Worm (Caenorhabditis elegans): ENCODE data around the gene puf-3.

Gene puf-3

ce11 chrIV:13512112-13512569 is at the start of gene puf-3:
puf-3 (minus strand) TSS chrIV:13512162.
- TF ChIP-seq fos-1 (tag; optimal IDR thresholded peaks at IDR 0.05), result no peak
- TF ChIP-seq elt-3 (tag; optimal IDR thresholded peaks at IDR 0.05), result no peak
- TF ChIP-seq nhr-25 (tag; optimal IDR thresholded peaks at IDR 0.05), result no peak
- no peak for TF ChIP-seq egl-27 (tag; optimal IDR thresholded peaks at IDR 0.05)
- TF ChIP-seq peb-1 (tag; optimal IDR thresholded peaks at IDR 0.05), result no peak
- no peak for TF ChIP-seq C34F6.9 (tag; optimal IDR thresholded peaks at IDR 0.05)
- TF ChIP-seq ztf-1 (GFP tag; conservative IDR thresholded peaks at IDR 0.05), result no peak
- no peak for TF ChIP-seq lsy-2 (tag; optimal IDR thresholded peaks at IDR 0.05)
- TF ChIP-seq sma-9 (GFP tag; optimal IDR thresholded peaks at IDR 0.05), result no peak
- TF ChIP-seq sma-9 (tag; optimal IDR thresholded peaks at IDR 0.05), result no peak
- no peak for TF ChIP-seq skn-1 (tag; optimal IDR thresholded peaks at IDR 0.05)
- no peak for TF ChIP-seq aly-2 (tag; optimal IDR thresholded peaks at IDR 0.05)
- TF ChIP-seq ceh-16 (tag; optimal IDR thresholded peaks at IDR 0.05), result no peak
- TF ChIP-seq dmd-4 (tag; optimal IDR thresholded peaks at IDR 0.05), result no peak
- no peak for TF ChIP-seq ZK546.5 (tag; optimal IDR thresholded peaks at IDR 0.05)
- no peak for TF ChIP-seq nhr-10 (tag; optimal IDR thresholded peaks at IDR 0.05)

ce11 chrIV:13561629-13562028 is 49.7 kb upstream of the puf-3 start, which contains the start of the genes Y45F10B.13 and qui-1:
Y45F10B.13 (minus strand) TSS chrIV:13561729.
qui-1 (plus strand) TSS chrIV:13561861.
- TF ChIP-seq elt-3 (tag; optimal IDR thresholded peaks at IDR 0.05), result no peak
- peak; percentile 42 for TF ChIP-seq nhr-129 (tag; optimal IDR thresholded peaks at IDR 0.05)
- no peak for TF ChIP-seq unc-55 (GFP tag; optimal IDR thresholded peaks at IDR 0.05)
- TF ChIP-seq unc-62 (GFP tag; optimal IDR thresholded peaks at IDR 0.05), result no peak

- TF ChIP-seq mab-5 (tag; optimal IDR thresholded peaks at IDR 0.05), result no peak
- TF ChIP-seq C34F6.9 (tag; optimal IDR thresholded peaks at IDR 0.05), result no peak
- no peak for TF ChIP-seq Y55F3AM.14 (GFP tag; optimal IDR thresholded peaks at IDR 0.05)
- no peak for TF ChIP-seq blmp-1 (tag; optimal IDR thresholded peaks at IDR 0.05; ENCODE audit: insufficient read depth)
- no peak for TF ChIP-seq aly-2 (tag; optimal IDR thresholded peaks at IDR 0.05)
- no peak for TF ChIP-seq nhr-23 (tag; optimal IDR thresholded peaks at IDR 0.05)
- no peak for TF ChIP-seq lsy-2 (tag; optimal IDR thresholded peaks at IDR 0.05)
Measured at ce11 chrIV:13559020-13559419, 47.1 kb upstream of the puf-3 start.

ce11 chrIV:13557393-13557792 is 45.4 kb upstream of the puf-3 start:
- TF ChIP-seq nhr-12 (tag; optimal IDR thresholded peaks at IDR 0.05) (no peak), nhr-129 (tag; optimal IDR thresholded peaks at IDR 0.05) (peak; percentile 58)

DNA sequence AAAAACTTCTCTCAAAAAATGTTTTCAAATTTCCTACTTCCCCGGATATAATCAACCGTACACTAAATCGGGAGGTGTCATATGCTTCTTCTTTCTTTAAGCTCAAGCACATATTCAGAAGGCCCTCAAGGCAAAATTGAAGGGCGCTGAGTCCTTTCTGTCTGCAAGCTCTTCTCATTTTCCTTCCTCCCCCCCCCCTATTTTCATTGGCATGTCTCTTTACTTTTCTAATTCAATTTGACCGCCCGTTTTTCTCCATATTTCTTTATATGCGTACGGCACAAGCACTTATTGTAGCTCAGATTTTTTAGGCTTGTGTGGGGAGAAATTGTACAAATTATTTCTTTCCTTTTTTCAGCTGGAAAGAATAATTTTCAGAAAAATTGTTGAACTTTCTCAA is 43.5 kb upstream of the puf-3 start:
- TF ChIP-seq F13H6.1 (tag; optimal IDR thresholded peaks at IDR 0.05), result no peak
- no peak for TF ChIP-seq skn-1 (tag; optimal IDR thresholded peaks at IDR 0.05)
- no peak for TF ChIP-seq sma-3 (GFP tag; optimal IDR thresholded peaks at IDR 0.05)
- TF ChIP-seq mdl-1 (tag; optimal IDR thresholded peaks at IDR 0.05), result no peak
- TF ChIP-seq sma-9 (GFP tag; optimal IDR thresholded peaks at IDR 0.05), result no peak
- TF ChIP-seq sma-9 (tag; optimal IDR thresholded peaks at IDR 0.05), result no peak
- TF ChIP-seq fos-1 (tag; optimal IDR thresholded peaks at IDR 0.05), result no peak
- TF ChIP-seq zag-1 (tag; optimal IDR thresholded peaks at IDR 0.05), result no peak
- TF ChIP-seq nhr-11 (tag; optimal IDR thresholded peaks at IDR 0.05), result no peak
- no peak for TF ChIP-seq blmp-1 (tag; optimal IDR thresholded peaks at IDR 0.05; ENCODE audit: insufficient read depth)

DNA sequence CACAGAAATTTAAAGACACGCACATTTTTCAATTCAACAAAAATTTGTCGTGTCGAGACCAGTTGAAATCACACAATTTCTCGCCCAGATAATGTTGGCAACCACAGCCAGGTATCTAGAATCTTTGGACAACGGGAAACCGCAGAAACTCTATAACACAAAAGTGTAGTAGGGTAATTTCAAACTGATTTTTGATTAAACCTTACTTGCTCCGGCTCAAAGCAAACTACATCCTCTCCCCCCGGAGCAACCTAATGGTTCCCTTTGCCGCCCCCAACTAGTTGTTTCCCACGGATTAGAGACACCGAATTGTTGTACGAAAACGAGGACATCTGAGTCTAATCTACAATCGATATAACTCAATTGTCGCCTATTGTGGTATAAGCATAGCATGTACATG is 42.4 kb upstream of the puf-3 start:
- 0 out of 2 replicates have a peak, but pooled peaks have one; percentile 59 for TF ChIP-seq ztf-1 (GFP tag; conservative IDR thresholded peaks at IDR 0.05)
- no peak for TF ChIP-seq nhr-23 (tag; optimal IDR thresholded peaks at IDR 0.05)

- TF ChIP-seq mbf-1 (tag; optimal IDR thresholded peaks at IDR 0.05) (no peak), nhr-237 (tag; optimal IDR thresholded peaks at IDR 0.05) (no peak), elt-3 (tag; optimal IDR thresholded peaks at IDR 0.05) (no peak)
Measured at ce11 chrIV:13549350-13549749, 37.4 kb upstream of the puf-3 start.

Data from whole organism, L2 larva.